Worm (Caenorhabditis elegans): ENCODE data around the gene F27D9.12.

The F27D9.12 gene

ce11 chrX:7651219-7651958 lies 5.4 kb downstream of the F27D9.12 start:
- TF ChIP-seq eor-1 (tag; optimal IDR thresholded peaks at IDR 0.05) (no peak), egl-27 (tag; optimal IDR thresholded peaks at IDR 0.05) (no peak), nfya-1 (tag; optimal IDR thresholded peaks at IDR 0.05; ENCODE audit: insufficient read depth) (peak; percentile 43), hmg-11 (tag; optimal IDR thresholded peaks at IDR 0.05) (peak; percentile 46), lin-39 (tag; optimal IDR thresholded peaks at IDR 0.05) (peak; percentile 14)

DNA sequence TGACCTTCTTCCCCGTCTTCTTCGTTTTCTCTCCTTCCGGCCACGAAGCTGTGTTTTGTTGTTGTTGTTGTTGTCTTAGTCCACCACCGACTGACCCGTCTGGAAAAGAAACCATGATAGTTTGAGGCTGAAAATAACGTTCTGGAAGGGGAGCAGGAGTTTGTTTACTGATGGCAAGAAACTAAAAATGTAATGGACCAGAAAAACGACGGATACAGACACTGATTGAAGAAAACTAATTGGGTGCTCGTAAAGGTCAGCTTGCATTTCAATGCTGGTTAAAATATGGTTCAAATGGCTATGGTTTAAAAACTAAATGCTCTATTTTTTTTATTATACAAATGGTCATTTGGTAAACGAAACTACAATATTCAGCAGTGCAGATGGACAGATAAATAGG lies 11.5 kb downstream of the F27D9.12 start, which contains the start of gene F26A10.2:
Gene F26A10.2, minus strand, starts transcription at position 101 of the 400 bp plus-strand sequence.
- TF ChIP-seq lin-39 (tag; optimal IDR thresholded peaks at IDR 0.05) (peak; percentile 40), pqm-1 (tag; optimal IDR thresholded peaks at IDR 0.05) (no peak)

DNA sequence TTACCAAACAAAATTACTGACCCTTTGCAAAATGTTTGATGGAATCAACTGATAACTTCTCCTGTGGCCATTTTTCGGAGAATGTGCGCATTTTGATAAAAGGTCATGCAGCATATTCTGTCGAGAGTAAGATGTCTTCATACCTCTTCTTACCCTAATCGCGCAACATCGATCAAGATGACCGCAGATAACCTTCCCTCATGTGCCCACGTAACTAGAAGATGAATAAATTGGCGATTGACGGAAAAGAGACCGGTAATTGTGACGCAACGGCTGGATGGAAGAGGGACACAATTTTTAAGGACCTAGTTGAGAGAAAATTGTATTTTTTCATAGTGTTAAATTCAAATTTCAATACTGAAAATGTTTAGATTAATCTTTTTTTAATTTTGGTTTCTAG lies 16.0 kb downstream of the F27D9.12 start:
- TF ChIP-seq nhr-76 (tag; optimal IDR thresholded peaks at IDR 0.05) (no peak), unc-39 (tag; optimal IDR thresholded peaks at IDR 0.05) (no peak), R02D3.7 (tag; optimal IDR thresholded peaks at IDR 0.05) (no peak), fkh-2 (tag; optimal IDR thresholded peaks at IDR 0.05) (no peak), lin-15B (tag; optimal IDR thresholded peaks at IDR 0.05) (no peak), lin-39 (tag; optimal IDR thresholded peaks at IDR 0.05) (no peak), mdl-1 (tag; optimal IDR thresholded peaks at IDR 0.05) (no peak), daf-12 (tag; optimal IDR thresholded peaks at IDR 0.05) (no peak), ama-1 (optimal IDR thresholded peaks at IDR 0.05) (no peak), elt-2 (tag; optimal IDR thresholded peaks at IDR 0.05) (no peak)

ce11 chrX:7640391-7640790 lies 16.4 kb downstream of the F27D9.12 start:
- TF ChIP-seq nhr-25 (tag; optimal IDR thresholded peaks at IDR 0.05) (no peak), daf-12 (tag; optimal IDR thresholded peaks at IDR 0.05) (no peak), jun-1 (tag; optimal IDR thresholded peaks at IDR 0.05) (no peak), ceh-16 (tag; optimal IDR thresholded peaks at IDR 0.05) (no peak), nhr-237 (tag; optimal IDR thresholded peaks at IDR 0.05) (no peak), fkh-10 (GFP tag; optimal IDR thresholded peaks at IDR 0.05) (no peak), nfya-1 (tag; optimal IDR thresholded peaks at IDR 0.05; ENCODE audit: insufficient read depth) (no peak), mml-1 (tag; optimal IDR thresholded peaks at IDR 0.05) (no peak), ceh-28 (tag; optimal IDR thresholded peaks at IDR 0.05) (no peak), hmg-11 (tag; optimal IDR thresholded peaks at IDR 0.05) (no peak), R02D3.7 (tag; optimal IDR thresholded peaks at IDR 0.05) (no peak), fkh-2 (tag; optimal IDR thresholded peaks at IDR 0.05) (no peak), sea-2 (GFP tag; optimal IDR thresholded peaks at IDR 0.05) (no peak), mdl-1 (tag; optimal IDR thresholded peaks at IDR 0.05) (no peak), nhr-23 (tag; optimal IDR thresholded peaks at IDR 0.05) (no peak)

- no peak for TF ChIP-seq ceh-82 (tag; optimal IDR thresholded peaks at IDR 0.05)
These were observed 18.0 kb downstream of the F27D9.12 start for ce11 chrX:7638790-7639189.

- TF ChIP-seq ceh-16 (tag; optimal IDR thresholded peaks at IDR 0.05) (no peak), nfya-1 (tag; optimal IDR thresholded peaks at IDR 0.05; ENCODE audit: insufficient read depth) (peak; percentile 43)
These were observed 20.7 kb downstream of the F27D9.12 start for ce11 chrX:7636037-7636436.

ce11 chrX:7627351-7627750 lies 29.4 kb downstream of the F27D9.12 start, which contains the start of gene nlp-61:
Gene nlp-61 (plus strand): TSS chrX:7627651.
- TF ChIP-seq pqm-1 (tag; optimal IDR thresholded peaks at IDR 0.05) (no peak), nfya-1 (tag; optimal IDR thresholded peaks at IDR 0.05; ENCODE audit: insufficient read depth) (no peak)

DNA sequence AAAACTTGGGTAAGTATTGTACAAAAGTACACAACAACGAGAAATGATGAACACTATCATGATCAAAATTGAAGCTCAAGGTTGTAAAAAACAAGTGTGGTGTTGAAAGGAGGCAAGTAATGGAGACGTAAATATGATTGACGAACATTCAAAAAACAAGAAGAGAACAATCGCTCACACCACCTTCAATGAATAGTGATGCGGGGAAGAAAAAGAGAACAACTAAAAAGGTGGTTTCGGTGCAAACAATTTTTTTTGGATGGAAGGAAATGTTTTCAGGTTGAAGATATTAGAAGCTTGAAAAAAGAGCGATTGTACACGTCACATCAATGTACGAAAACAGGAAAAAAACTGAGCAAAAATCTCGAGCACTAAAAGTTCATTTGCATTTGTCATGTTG lies 42.3 kb downstream of the F27D9.12 start:
- no peak for TF ChIP-seq nhr-67 (tag; optimal IDR thresholded peaks at IDR 0.05)
- TF ChIP-seq R02D3.7 (tag; optimal IDR thresholded peaks at IDR 0.05) = no peak
- TF ChIP-seq lin-39 (tag; optimal IDR thresholded peaks at IDR 0.05) = no peak
- TF ChIP-seq fos-1 (tag; optimal IDR thresholded peaks at IDR 0.05) = no peak
